Worm (Caenorhabditis elegans) whole organism, L4/young adult: Measurements from ENCODE around the gene let-756.

Experiments used
- W03F9.2 ChIP-seq: fragments of 150-350 bp; optimal IDR thresholded peaks from 2 replicates; lab custom pipeline; 2014; ENCODE audit warnings: missing biosample characterization, missing genetic modification characterization
- dao-5 ChIP-seq: sonication (generic microtip); optimal IDR thresholded peaks from 2 replicates; lab custom pipeline; 2016; ENCODE audit warnings: missing genotype, missing genetic modification characterization, moderate library complexity, missing compliant biosample characterization
- him-1 ChIP-seq: sonication (generic microtip); optimal IDR thresholded peaks from 2 replicates; lab custom pipeline; 2016; ENCODE audit warnings: missing genotype, missing genetic modification reagents, missing genetic modification characterization, missing compliant biosample characterization

Gene let-756

DNA sequence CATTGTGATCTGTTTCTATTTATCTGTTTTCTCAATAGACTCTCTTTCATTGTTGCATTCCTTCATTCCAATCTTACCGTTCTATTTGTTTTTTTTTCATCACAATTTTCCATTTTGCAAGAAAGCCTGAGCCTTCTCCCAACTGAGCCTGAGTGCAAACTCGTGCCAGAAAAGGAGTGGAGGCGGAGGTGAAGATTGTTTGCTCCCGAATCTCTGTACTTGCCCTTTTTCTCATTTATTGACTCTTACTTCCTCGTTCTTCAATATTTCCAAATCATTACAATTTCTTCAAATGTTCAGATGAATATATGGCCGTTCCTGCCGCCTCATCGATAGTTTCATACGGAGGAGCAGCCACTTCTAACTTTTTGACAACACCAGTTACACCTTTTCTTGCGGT lies at the start of gene let-756:
Gene let-756 (plus strand): TSS at position 301 of the 400 bp plus-strand sequence.
- TF ChIP-seq dao-5 (tag; lab: Kevin White, UChicago) (no peak), W03F9.2 (no peak), him-1 (no peak)

DNA sequence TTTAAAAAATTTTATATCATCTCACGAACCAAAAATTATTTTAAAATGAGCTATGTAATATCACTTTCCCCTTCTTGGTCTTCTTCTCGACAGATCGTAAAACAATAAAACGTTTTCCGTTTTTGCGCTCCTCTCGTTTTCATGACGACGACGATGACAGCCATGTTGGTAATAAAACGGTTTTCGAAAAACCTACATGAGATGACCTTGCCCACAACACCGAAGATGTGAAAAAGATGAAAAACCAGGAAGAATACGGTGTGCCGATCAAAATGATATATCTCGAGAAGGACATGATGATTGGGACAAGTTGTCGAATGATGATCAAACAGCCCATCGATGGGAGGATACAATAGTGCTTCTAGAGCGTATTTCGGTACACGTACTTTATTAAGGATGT lies 48.2 kb upstream of the let-756 start:
- TF ChIP-seq dao-5 (tag; lab: Kevin White, UChicago): no peak
- no peak for TF ChIP-seq W03F9.2
- no peak for TF ChIP-seq him-1

DNA sequence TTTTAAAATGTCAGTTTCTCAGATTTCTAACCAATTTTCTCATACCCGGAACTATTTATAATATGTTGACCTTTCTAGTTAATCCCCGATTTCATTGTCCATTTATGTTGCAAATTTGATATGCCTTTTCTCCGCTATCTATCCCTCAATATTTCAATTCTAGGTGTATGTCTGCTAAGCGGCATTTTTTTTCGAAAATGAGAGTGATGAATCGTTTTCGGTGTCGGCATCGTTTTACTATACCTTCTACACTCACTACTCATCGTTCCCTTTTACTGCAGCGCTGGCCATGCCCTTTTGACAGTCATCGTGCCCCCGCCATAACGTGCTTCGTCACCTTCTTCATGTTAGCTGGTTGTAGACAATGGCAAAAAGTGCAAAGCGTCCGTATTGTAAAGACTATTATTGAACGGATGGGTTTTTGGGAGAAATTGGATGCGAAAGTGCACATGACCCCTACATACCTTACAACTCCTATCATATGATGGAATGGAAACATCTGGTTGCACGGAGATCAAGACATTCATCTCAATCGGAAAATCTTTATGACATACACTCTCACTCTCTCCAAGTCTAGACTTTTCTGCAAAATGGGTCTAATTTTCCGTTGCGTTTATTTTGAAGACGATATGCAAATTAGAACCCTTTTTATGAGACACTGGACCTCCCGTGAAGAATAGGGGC lies 47.6 kb upstream of the let-756 start:
- TF ChIP-seq W03F9.2 (no peak), him-1 (no peak), dao-5 (tag; lab: Kevin White, UChicago) (no peak)

DNA sequence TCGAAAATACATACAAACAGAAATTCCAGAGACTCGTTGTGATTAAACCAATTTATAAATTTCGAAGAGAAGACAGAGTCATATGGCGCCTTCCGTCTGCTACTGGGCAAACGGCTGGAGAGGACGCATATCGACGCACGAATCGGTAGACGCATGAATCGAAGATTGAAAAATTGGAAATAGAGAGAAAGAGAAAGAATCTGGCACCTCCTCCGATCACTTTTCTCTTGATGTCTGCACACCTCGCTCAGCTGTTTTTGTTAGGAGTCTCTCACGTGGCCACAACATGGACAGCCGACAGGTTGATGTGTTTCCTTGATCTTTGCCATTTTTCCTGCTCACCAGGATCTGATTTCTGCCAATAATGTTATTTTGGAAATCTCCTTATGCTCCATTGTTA lies 46.8 kb upstream of the let-756 start:
- no peak for TF ChIP-seq him-1
- no peak for TF ChIP-seq W03F9.2
- no peak for TF ChIP-seq dao-5 (tag; lab: Kevin White, UChicago)

DNA sequence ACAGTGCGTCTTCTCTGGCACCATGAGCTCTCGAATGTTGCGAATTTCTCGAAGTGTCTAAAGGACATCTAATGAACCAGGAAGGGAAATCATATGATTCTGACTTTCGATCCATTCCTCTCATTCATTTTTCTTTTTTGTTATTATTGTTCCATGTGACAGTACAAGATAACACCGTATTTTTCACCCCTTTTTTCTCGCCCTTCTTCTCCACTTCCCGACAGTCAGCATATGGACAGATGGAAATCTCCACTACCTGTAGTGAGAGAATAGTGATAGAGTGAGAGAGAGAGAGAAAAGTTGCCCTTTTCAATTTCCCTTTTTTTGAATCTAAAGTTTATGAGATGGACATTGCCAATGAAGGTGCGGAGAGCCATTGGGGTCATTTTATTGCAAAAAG lies 46.1 kb upstream of the let-756 start:
- no peak for TF ChIP-seq him-1
- no peak for TF ChIP-seq W03F9.2
- TF ChIP-seq dao-5 (tag; lab: Kevin White, UChicago): no peak

DNA sequence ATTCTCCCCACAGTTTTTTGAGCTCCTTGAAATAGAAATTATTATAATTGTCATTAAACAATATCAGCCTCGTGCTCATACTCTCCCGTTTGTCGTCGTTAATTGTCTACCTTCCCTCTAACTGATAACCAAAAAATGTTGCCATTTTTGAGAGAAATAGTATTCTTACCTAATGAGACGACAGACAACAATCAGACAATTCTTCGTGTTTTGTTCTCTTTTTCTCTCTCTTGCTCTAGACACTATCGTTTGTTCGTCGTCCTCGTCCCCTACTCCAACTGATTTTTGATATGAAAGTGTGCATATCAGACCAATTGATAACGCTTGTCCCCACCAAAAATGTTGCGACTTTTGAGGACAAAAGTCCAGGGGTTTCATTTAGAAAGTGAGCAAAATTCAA lies 45.4 kb upstream of the let-756 start:
- no peak for TF ChIP-seq him-1
- no peak for TF ChIP-seq W03F9.2

DNA sequence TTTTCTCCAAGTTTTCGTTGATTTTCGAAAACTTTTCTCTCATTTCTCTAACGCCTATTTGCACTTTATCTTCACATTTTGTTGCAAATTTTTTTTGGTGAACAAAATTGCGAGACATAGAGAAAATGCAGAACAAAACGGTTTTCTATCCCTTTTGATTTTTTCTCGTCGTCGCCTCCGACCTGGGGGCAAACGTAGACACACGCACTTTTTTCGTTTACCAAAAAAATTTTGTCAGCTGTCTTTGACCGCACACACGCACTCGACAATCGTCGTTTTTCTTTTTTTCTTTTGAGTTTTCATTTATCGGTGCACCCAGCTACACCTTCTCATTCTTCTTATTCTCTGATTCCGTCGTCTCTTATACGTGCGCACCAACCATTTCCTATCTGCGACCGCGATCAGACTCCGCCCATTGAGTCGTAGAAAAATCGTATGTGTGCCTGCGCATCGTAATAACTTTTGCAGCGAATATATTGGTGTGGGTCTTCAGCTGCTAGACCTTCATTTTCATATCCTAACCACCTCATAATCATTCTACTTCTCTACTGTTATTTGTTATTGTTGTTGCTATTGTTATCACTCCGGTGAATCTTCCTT lies 44.5 kb upstream of the let-756 start:
- no peak for TF ChIP-seq W03F9.2
- no peak for TF ChIP-seq dao-5 (tag; lab: Kevin White, UChicago)
- no peak for TF ChIP-seq him-1

DNA sequence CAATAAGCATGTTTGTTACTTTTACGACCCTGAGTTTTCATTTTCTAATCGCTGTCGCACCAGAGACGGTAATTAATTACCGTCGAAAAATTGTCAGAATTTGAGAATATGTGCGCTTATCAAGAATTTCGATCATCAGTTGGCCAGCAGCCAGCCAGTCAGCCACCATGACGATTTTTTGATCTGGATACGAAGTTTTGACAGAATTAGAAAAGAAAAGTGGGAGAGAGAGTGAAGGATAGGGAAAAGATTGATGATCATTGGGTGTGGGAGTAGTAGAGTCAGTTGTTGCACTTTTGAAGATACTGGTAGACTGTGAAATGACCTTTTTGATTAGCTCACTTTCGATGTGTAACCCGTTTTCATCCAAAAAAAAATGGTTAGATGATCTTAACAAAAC lies 42.5 kb upstream of the let-756 start:
- TF ChIP-seq dao-5 (tag; lab: Kevin White, UChicago): no peak
- TF ChIP-seq him-1: no peak
- TF ChIP-seq W03F9.2: no peak

DNA sequence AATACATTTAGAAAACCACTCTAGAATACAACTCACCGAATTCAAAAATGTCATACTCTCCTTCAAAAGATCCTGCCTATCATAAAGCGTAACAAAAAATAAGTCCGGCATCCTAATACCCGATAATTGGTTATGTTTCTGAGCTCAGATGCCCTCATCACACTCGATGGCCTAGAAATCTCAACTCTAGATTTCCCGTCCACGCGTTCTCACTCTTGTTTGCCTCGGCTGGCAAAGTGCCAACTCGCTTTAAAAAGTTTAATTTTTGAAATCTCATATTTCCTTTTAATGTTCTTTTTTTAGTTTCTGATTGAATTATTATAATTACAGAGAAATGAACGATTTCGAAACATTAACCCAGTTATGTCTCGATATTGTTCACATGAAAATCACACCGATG lies 39.2 kb upstream of the let-756 start, which contains the start of the genes C56G2.15 and thoc-2:
Gene C56G2.15 (minus strand): TSS at position 188 of the 400 bp plus-strand sequence.
Gene thoc-2 (plus strand): TSS at position 331 of the 400 bp plus-strand sequence.
- TF ChIP-seq him-1 (no peak), dao-5 (tag; lab: Kevin White, UChicago) (no peak), W03F9.2 (no peak)

DNA sequence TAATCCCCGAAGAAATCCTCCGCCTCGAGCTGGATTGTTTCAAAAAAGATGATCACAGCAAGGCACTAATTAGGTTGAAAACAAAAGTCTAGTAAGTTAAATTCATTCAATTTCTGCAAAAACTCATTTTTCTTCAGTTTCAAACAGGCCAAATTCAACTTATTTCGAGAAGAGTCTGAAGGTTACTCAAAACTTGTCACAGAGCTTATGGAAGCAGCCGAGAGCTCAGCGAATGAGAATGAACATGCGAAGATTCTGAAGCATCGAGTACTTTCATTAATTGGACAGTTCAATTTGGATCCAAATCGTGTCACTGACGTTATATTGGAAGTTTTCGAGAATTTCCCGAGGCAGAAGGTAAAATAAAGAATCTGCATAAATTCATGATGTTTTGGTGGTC lies 38.4 kb upstream of the let-756 start:
- TF ChIP-seq W03F9.2 (no peak), dao-5 (tag; lab: Kevin White, UChicago) (no peak), him-1 (no peak)

DNA sequence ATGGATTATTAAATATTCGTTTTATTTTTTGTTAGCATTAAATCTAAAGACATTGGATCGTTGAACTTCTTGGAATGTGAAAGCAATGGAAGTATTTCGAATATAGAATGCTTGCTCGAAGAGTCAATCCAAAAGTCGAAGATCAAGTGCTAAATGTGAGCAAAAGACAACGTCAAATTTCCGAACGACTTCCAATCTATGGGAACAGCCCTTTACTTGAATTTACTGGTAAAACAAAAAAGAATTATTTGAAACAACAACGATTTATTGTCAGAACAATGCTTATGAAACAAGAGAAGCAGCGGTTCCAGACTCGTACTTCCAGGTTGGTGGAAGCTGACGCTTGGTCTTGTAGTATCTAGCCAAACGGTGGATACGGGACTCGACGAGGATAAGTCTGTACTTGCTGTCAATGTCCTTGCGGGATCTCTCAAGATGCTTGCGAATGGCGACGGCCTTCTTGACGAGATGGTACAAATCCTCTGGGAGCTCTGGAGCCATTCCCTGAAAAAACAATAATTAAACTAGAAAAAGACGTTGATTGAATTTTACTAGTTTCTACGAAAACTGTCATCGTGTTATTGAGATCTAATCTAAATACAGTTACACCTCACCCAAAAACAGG lies 33.0 kb upstream of the let-756 start:
- TF ChIP-seq dao-5 (tag; lab: Kevin White, UChicago) (no peak), him-1 (no peak), W03F9.2 (no peak)

DNA sequence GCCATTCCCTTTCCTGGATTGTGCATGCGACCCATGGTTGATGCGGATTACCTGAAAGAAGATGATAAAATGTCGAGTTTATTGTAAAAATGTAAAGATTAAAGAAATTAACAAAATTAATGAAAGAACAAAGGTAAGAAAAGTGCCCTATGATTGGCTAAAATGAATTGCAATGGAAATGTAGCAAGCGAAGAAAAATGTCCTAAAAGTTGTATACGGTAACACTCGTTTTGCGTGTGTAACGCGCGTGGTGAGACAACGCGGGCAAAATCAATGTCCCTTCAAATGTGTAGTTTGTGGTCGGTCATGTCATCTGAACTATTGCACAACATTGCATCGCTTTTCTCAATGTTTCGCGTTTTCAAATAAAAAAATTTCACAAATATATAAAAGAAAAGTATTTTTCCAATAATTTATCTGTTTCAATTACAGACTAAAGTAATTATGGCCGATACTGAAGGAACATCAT lies 31.9 kb upstream of the let-756 start, which contains the start of the genes rps-13 and nfx-1:
Gene rps-13 (minus strand): TSS at position 51 of the 469 bp plus-strand sequence.
Gene nfx-1 (plus strand): TSS at position 433 of the 469 bp plus-strand sequence.
- peak; percentile 69 for TF ChIP-seq W03F9.2
- no peak for TF ChIP-seq him-1

DNA sequence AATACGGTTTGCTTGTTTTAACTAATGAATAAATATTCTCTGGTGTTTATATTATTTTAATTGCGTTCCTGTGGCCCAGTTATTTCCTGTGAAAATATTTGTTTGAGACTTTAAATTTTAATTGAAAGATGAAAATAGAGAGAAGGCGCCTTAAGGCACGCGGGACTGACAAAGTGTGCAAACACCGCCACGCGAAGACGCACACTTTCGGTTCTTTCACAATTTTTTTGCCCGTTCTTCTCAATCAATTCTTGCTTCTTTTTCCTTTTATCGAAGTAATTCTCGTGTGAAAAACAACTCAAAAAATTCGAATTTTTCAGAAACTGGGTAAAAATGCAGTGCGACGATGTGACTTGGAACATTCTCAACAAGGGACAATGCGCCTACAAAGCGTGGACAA lies 27.8 kb upstream of the let-756 start, which contains the start of gene C16A3.6:
Gene C16A3.6 (plus strand): TSS at position 84 of the 400 bp plus-strand sequence.
- TF ChIP-seq W03F9.2 (no peak), him-1 (no peak), dao-5 (tag; lab: Kevin White, UChicago) (no peak)

DNA sequence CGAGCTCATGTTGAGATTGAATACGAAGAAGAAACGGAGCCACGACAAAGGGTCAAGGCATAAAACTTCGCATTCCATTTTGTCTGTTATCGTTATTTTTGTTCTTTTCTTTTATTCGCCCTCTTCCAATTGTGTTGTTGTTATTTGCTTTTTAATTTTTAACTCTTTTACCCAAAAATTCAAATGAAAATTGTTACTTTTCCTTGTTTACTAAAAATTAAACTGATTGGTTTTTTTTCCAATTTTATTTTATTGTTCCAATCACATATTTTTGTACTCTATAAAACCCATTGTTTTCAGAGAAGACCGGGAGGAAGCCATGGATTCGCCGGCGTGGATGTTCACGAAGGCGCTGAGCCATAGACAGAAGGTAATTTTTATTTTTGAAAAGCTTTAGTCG lies 26.5 kb upstream of the let-756 start, which contains the start of gene C16A3.5:
Gene C16A3.5 (plus strand): TSS at position 301 of the 400 bp plus-strand sequence.
- TF ChIP-seq W03F9.2 (no peak), dao-5 (tag; lab: Kevin White, UChicago) (no peak)
